Worm (Caenorhabditis elegans) whole organism, L3 larva: ENCODE data around the gene gpx-6.

Experiments
- R02D3.7 ChIP-seq: fragments of 150-350 bp; optimal IDR thresholded peaks from 2 replicates; lab custom pipeline; 2014; ENCODE audit warnings: missing biosample characterization, missing genetic modification characterization
- ZK546.5 ChIP-seq: sonication (generic microtip); optimal IDR thresholded peaks from 2 replicates; lab custom pipeline; 2017; ENCODE audit warnings: missing biosample characterization, missing genetic modification characterization
- aly-2 ChIP-seq: fragments of 150-350 bp; optimal IDR thresholded peaks from 2 replicates; lab custom pipeline; 2014; ENCODE audit warnings: missing biosample characterization, missing genetic modification characterization
- ama-1 ChIP-seq: fragments of 150-350 bp; optimal IDR thresholded peaks from 2 replicates; lab custom pipeline; 2018
- ceh-28 ChIP-seq: fragments of 150-350 bp; optimal IDR thresholded peaks from 2 replicates; lab custom pipeline; 2014; ENCODE audit warnings: missing biosample characterization, missing genetic modification reagents, missing genetic modification characterization
- ceh-9 ChIP-seq: sonication (generic microtip); optimal IDR thresholded peaks from 2 replicates; lab custom pipeline; 2018; ENCODE audit warnings: missing biosample characterization, missing genetic modification characterization
- daf-12 ChIP-seq: fragments of 150-350 bp; optimal IDR thresholded peaks from 2 replicates; lab custom pipeline; 2014; ENCODE audit warnings: missing biosample characterization, missing genetic modification reagents, missing genetic modification characterization
- egl-27 ChIP-seq: sonication (generic microtip); optimal IDR thresholded peaks from 4 replicates; lab custom pipeline; 2017; ENCODE audit warnings: missing biosample characterization, missing genetic modification reagents, missing genetic modification characterization
- egl-5 ChIP-seq: fragments of 150-350 bp; optimal IDR thresholded peaks from 2 replicates; lab custom pipeline; 2017; ENCODE audit warnings: missing biosample characterization, missing genetic modification reagents, missing genetic modification characterization, inconsistent platforms
- elt-1 ChIP-seq: fragments of 150-350 bp; optimal IDR thresholded peaks from 2 replicates; lab custom pipeline; 2014; ENCODE audit warnings: missing biosample characterization, missing genetic modification characterization
- elt-2 ChIP-seq: sonication (generic microtip); optimal IDR thresholded peaks from 2 replicates; lab custom pipeline; 2016; ENCODE audit warnings: missing genetic modification reagents, mild to moderate bottlenecking, missing genetic modification characterization, missing compliant biosample characterization
- elt-3 ChIP-seq, 3 experiments: fragments of 150-350 bp in 1 of 3; sonication (generic microtip) in 2 of 3; optimal IDR thresholded peaks; 2 replicates in 2 of 3; 4 replicates in 1 of 3; lab custom pipeline; 2014 to 2017; ENCODE audit warnings: missing biosample characterization in 3 of 3, missing genetic modification characterization in 3 of 3
- eor-1 ChIP-seq, 2 experiments: fragments of 150-350 bp; optimal IDR thresholded peaks; 2 replicates each; lab custom pipeline; 2014 to 2018; ENCODE audit warnings: missing biosample characterization in 2 of 2, missing genetic modification characterization in 2 of 2
- fkh-10 ChIP-seq: sonication (generic microtip); optimal IDR thresholded peaks from 2 replicates; lab custom pipeline; 2017; ENCODE audit warnings: missing biosample characterization, missing genetic modification reagents, missing genetic modification characterization
- fkh-2 ChIP-seq: fragments of 150-350 bp; optimal IDR thresholded peaks from 2 replicates; lab custom pipeline; 2014; ENCODE audit warnings: missing biosample characterization, missing genetic modification reagents, missing genetic modification characterization
- fos-1 ChIP-seq: fragments of 150-350 bp; optimal IDR thresholded peaks from 2 replicates; lab custom pipeline; 2014; ENCODE audit warnings: missing biosample characterization, missing genetic modification characterization
- hmg-11 ChIP-seq: sonication (generic microtip); optimal IDR thresholded peaks from 2 replicates; lab custom pipeline; 2016; ENCODE audit warnings: missing genetic modification characterization, missing compliant biosample characterization
- jun-1 ChIP-seq: fragments of 150-350 bp; optimal IDR thresholded peaks from 2 replicates; lab custom pipeline; 2014; ENCODE audit warnings: missing biosample characterization, missing genetic modification reagents, missing genetic modification characterization
- lin-15B ChIP-seq: fragments of 150-350 bp; optimal IDR thresholded peaks from 2 replicates; lab custom pipeline; 2014; ENCODE audit warnings: missing biosample characterization, missing genetic modification characterization
- lin-39 ChIP-seq: fragments of 150-350 bp; optimal IDR thresholded peaks from 2 replicates; lab custom pipeline; 2018; ENCODE audit warnings: missing biosample characterization, missing genetic modification reagents, missing genetic modification characterization
- lsy-12 ChIP-seq: sonication (generic microtip); optimal IDR thresholded peaks from 2 replicates; lab custom pipeline; 2016; ENCODE audit warnings: mild to moderate bottlenecking, missing genetic modification characterization, missing compliant biosample characterization
- mdl-1 ChIP-seq: fragments of 150-350 bp; optimal IDR thresholded peaks from 2 replicates; lab custom pipeline; 2014; ENCODE audit warnings: missing biosample characterization, missing genetic modification characterization
- mml-1 ChIP-seq: fragments of 150-350 bp; sonication (generic microtip); optimal IDR thresholded peaks from 3 replicates; lab custom pipeline; 2014; ENCODE audit warnings: missing biosample characterization, missing genetic modification characterization
- nfya-1 ChIP-seq: sonication (generic microtip); optimal IDR thresholded peaks from 2 replicates; lab custom pipeline; 2017; ENCODE audit warnings: missing genetic modification characterization, mild to moderate bottlenecking, missing compliant biosample characterization, antibody characterized with exemption, moderate library complexity; ENCODE audit not compliant: insufficient read depth
- nhr-11 ChIP-seq: fragments of 150-350 bp; optimal IDR thresholded peaks from 2 replicates; lab custom pipeline; 2014; ENCODE audit warnings: missing biosample characterization, missing genetic modification characterization
- nhr-12 ChIP-seq: fragments of 150-350 bp; optimal IDR thresholded peaks from 2 replicates; lab custom pipeline; 2014; ENCODE audit warnings: missing biosample characterization, missing genetic modification characterization
- nhr-23 ChIP-seq: fragments of 150-350 bp; optimal IDR thresholded peaks from 2 replicates; lab custom pipeline; 2014; ENCODE audit warnings: missing biosample characterization, missing genetic modification reagents, missing genetic modification characterization
- nhr-237 ChIP-seq: fragments of 150-350 bp; optimal IDR thresholded peaks from 2 replicates; lab custom pipeline; 2014; ENCODE audit warnings: missing biosample characterization, missing genetic modification characterization
- nhr-25 ChIP-seq: sonication (generic microtip); optimal IDR thresholded peaks from 2 replicates; lab custom pipeline; 2017; ENCODE audit warnings: missing biosample characterization, missing genetic modification characterization
- nhr-43 ChIP-seq: sonication (generic microtip); optimal IDR thresholded peaks from 2 replicates; lab custom pipeline; 2016; ENCODE audit warnings: mild to moderate bottlenecking, missing genetic modification characterization, missing compliant biosample characterization; ENCODE audit not compliant: poor library complexity, severe bottlenecking
- nhr-67 ChIP-seq: fragments of 150-350 bp; optimal IDR thresholded peaks from 2 replicates; lab custom pipeline; 2014; ENCODE audit warnings: missing biosample characterization, missing genetic modification characterization
- nhr-76 ChIP-seq: fragments of 150-350 bp; sonication (generic microtip); optimal IDR thresholded peaks from 5 replicates; lab custom pipeline; 2014; ENCODE audit warnings: missing biosample characterization, missing genetic modification characterization
- pha-4 ChIP-seq: fragments of 150-350 bp; optimal IDR thresholded peaks from 2 replicates; lab custom pipeline; 2014; ENCODE audit warnings: missing biosample characterization, missing genetic modification reagents, missing genetic modification characterization
- pqm-1 ChIP-seq: fragments of 150-350 bp; optimal IDR thresholded peaks from 2 replicates; lab custom pipeline; 2017; ENCODE audit warnings: missing biosample characterization, missing genetic modification characterization, inconsistent platforms
- sea-2 ChIP-seq: fragments of 150-350 bp; sonication (generic microtip); optimal IDR thresholded peaks from 4 replicates; lab custom pipeline; 2014; ENCODE audit warnings: missing biosample characterization, missing genetic modification reagents, missing genetic modification characterization
- skn-1 ChIP-seq: fragments of 150-350 bp; optimal IDR thresholded peaks from 2 replicates; lab custom pipeline; 2014; ENCODE audit warnings: missing biosample characterization, missing genetic modification characterization
- tbx-2 ChIP-seq: sonication (generic microtip); optimal IDR thresholded peaks from 2 replicates; lab custom pipeline; 2016; ENCODE audit warnings: mild to moderate bottlenecking, missing genetic modification characterization, missing compliant biosample characterization
- unc-39 ChIP-seq: sonication (generic microtip); optimal IDR thresholded peaks from 4 replicates; lab custom pipeline; 2017; ENCODE audit warnings: missing biosample characterization, missing genetic modification characterization
- unc-62 ChIP-seq: fragments of 150-350 bp; sonication (generic microtip); optimal IDR thresholded peaks from 4 replicates; lab custom pipeline; 2014; ENCODE audit warnings: missing biosample characterization, missing genetic modification reagents, missing genetic modification characterization
- ztf-11 ChIP-seq: fragments of 150-350 bp; optimal IDR thresholded peaks from 2 replicates; lab custom pipeline; 2014; ENCODE audit warnings: missing biosample characterization, missing genetic modification characterization
- ztf-4 ChIP-seq: fragments of 150-350 bp; optimal IDR thresholded peaks from 2 replicates; lab custom pipeline; 2014; ENCODE audit warnings: missing biosample characterization, missing genetic modification characterization

Gene gpx-6

ce11 chrIV:8206314-8206713, 15.7 kb upstream of the gpx-6 start, which contains the start of gene svh-1:
TSS of gene svh-1 (plus strand) at chrIV:8206614.
- no peak for TF ChIP-seq lin-15B (tag; lab: Kevin White, UChicago)
- no peak for TF ChIP-seq jun-1 (tag; lab: Kevin White, UChicago)
- TF ChIP-seq ZK546.5 (tag; lab: Kevin White, UChicago), result no peak
- no peak for TF ChIP-seq pqm-1
- TF ChIP-seq sea-2, result no peak
- TF ChIP-seq tbx-2 (tag; lab: Kevin White, UChicago), result no peak
- no peak for TF ChIP-seq lsy-12 (tag; lab: Kevin White, UChicago)
- no peak for TF ChIP-seq fkh-10 (GFP tag; lab: Kevin White, UChicago)
- TF ChIP-seq unc-62 (GFP tag; lab: Kevin White, UChicago), result no peak
- no peak for TF ChIP-seq nhr-11
- no peak for TF ChIP-seq nhr-43 (tag; lab: Kevin White, UChicago)
- TF ChIP-seq hmg-11 (tag; lab: Kevin White, UChicago), result no peak
- no peak for TF ChIP-seq egl-5 (tag; lab: Kevin White, UChicago)
- TF ChIP-seq nhr-76 (tag; lab: Kevin White, UChicago), result no peak
- no peak for TF ChIP-seq eor-1 (tag; optimal IDR thresholded peaks at IDR 0.05; lab: Kevin White, UChicago)
- TF ChIP-seq ceh-9 (tag; lab: Kevin White, UChicago), result no peak
- TF ChIP-seq skn-1, result no peak
- TF ChIP-seq nhr-67 (tag; lab: Kevin White, UChicago), result no peak
- no peak for TF ChIP-seq ztf-4 (tag; lab: Kevin White, UChicago)
- no peak for TF ChIP-seq egl-27 (tag; lab: Kevin White, UChicago)

ce11 chrIV:8208855-8209254, 13.1 kb upstream of the gpx-6 start:
- TF ChIP-seq nhr-25 (tag; lab: Kevin White, UChicago) (no peak), nhr-43 (tag; lab: Kevin White, UChicago) (no peak)
- TF ChIP-seq, all 47 proteins: peak for 0

- TF ChIP-seq lin-39 (no peak), aly-2 (tag; lab: Kevin White, UChicago) (no peak), unc-62 (GFP tag; lab: Kevin White, UChicago) (no peak), pqm-1 (no peak), lsy-12 (tag; lab: Kevin White, UChicago) (no peak), ceh-9 (tag; lab: Kevin White, UChicago) (no peak), ZK546.5 (tag; lab: Kevin White, UChicago) (no peak), unc-39 (tag; lab: Kevin White, UChicago) (no peak), nhr-237 (tag; lab: Kevin White, UChicago) (no peak), daf-12 (no peak), R02D3.7 (tag; lab: Kevin White, UChicago) (no peak), egl-5 (tag; lab: Kevin White, UChicago) (no peak)
These were observed 11.7 kb upstream of the gpx-6 start, which contains the start of gene C07G1.6 for ce11 chrIV:8210300-8210699. TSS of gene C07G1.6 (minus strand) at chrIV:8210400.

- TF ChIP-seq lin-39 (no peak), nhr-76 (tag; lab: Kevin White, UChicago) (no peak), ztf-11 (tag; lab: Kevin White, UChicago) (no peak), fkh-2 (tag; lab: Kevin White, UChicago) (no peak), ztf-4 (tag; lab: Kevin White, UChicago) (no peak), mdl-1 (tag; lab: Kevin White, UChicago) (no peak)
These were observed 10.3 kb upstream of the gpx-6 start, which contains the start of gene C07G1.7 for ce11 chrIV:8211747-8212146. TSS of gene C07G1.7 (minus strand) at chrIV:8211847.

ce11 chrIV:8219987-8220386, 2.0 kb upstream of the gpx-6 start, which contains the start of gene ocr-2:
TSS of gene ocr-2 (minus strand) at chrIV:8220087.
- TF ChIP-seq elt-3 (tag; optimal IDR thresholded peaks at IDR 0.05; lab: Kevin White, UChicago) (no peak), ama-1 (lab: Kevin White, UChicago) (no peak), nhr-25 (tag; lab: Kevin White, UChicago) (no peak), unc-62 (GFP tag; lab: Kevin White, UChicago) (no peak), nhr-23 (no peak), nhr-12 (tag; lab: Kevin White, UChicago) (no peak), lin-15B (tag; lab: Kevin White, UChicago) (no peak), mml-1 (tag; lab: Kevin White, UChicago) (no peak), fos-1 (no peak), tbx-2 (tag; lab: Kevin White, UChicago) (no peak), elt-2 (no peak), elt-1 (tag; lab: Kevin White, UChicago) (no peak), eor-1 (tag; optimal IDR thresholded peaks at IDR 0.05; lab: Kevin White, UChicago) (no peak), nfya-1 (no peak), skn-1 (no peak), ceh-28 (tag; lab: Kevin White, UChicago) (no peak), lsy-12 (tag; lab: Kevin White, UChicago) (no peak), pha-4 (tag; lab: Kevin White, UChicago) (no peak), ztf-4 (tag; lab: Kevin White, UChicago) (no peak), R02D3.7 (tag; lab: Kevin White, UChicago) (no peak)
